Fruit fly (Drosophila melanogaster): ENCODE results near the gene eRF1.

The eRF1 gene

DNA sequence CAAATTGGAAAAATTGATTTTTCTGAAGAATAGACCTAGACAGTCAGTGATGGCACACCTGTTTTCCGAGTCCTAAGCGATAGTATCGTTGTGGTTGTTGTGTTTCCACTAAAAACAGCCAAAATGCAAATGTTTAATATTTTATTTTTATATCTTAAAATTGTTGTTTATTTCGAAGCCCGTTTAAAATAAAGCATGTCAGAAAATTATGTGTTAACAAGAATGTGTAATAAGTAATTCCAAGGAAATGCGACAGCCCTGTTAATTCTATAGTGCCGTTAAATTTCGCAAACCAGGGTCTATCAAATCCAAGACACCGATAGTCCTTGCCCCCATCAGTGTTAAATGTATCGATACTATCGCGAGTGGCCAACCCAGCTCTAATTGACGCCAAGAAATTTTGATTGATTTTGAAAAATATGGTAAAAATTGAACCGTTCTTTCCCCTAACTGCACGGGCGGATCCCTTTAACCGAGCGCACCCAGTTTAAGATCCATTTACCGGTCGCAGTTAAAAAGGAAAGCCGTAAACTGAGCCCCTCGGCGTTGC is 46.0 kb upstream of the eRF1 start, which contains the start of gene Pex23 (continued):
- TF ChIP-seq CG33557 (GFP tag; optimal IDR thresholded peaks at IDR 0.05): peak; percentile 45
- TF ChIP-seq HmgD (GFP tag; optimal IDR thresholded peaks at IDR 0.05): peak; percentile 49
- TF ChIP-seq lola (GFP tag; optimal IDR thresholded peaks at IDR 0.05): peak in 1 of 3 experiments; percentile 80
- peak; percentile 77; the same call in 1 of the 2 replicates for TF ChIP-seq ranshi (GFP tag; IDR thresholded peaks at IDR 0.05)
- peak; percentile 77 for TF ChIP-seq Dip3 (GFP tag; optimal IDR thresholded peaks at IDR 0.05)
- TF ChIP-seq CG9932 (GFP tag; IDR thresholded peaks at IDR 0.05): peak; percentile 93
- TF ChIP-seq CG7357 (GFP tag; IDR thresholded peaks at IDR 0.05): peak; percentile 95
- peak; percentile 68 for TF ChIP-seq Oli (tag; optimal IDR thresholded peaks at IDR 0.05)
- peak; percentile 65 for TF ChIP-seq vfl (GFP tag; optimal IDR thresholded peaks at IDR 0.05)
- TF ChIP-seq CG7556 (GFP tag; optimal IDR thresholded peaks at IDR 0.05): peak; percentile 69
- TF ChIP-seq CG9797 (GFP tag; optimal IDR thresholded peaks at IDR 0.05): peak; percentile 53
- TF ChIP-seq CG5953 (GFP tag; IDR thresholded peaks at IDR 0.05): peak; percentile 83
- TF ChIP-seq Fer2 (tag; optimal IDR thresholded peaks at IDR 0.05): peak; percentile 60
- peak; percentile 80 for TF ChIP-seq CG14014 (GFP tag; IDR thresholded peaks at IDR 0.05)
- TF ChIP-seq slp2 (GFP tag; optimal IDR thresholded peaks at IDR 0.05): peak; percentile 30
- TF ChIP-seq CG18476 (GFP tag; optimal IDR thresholded peaks at IDR 0.05): peak; percentile 72
- peak; percentile 72 for TF ChIP-seq Camta (GFP tag; optimal IDR thresholded peaks at IDR 0.05)
- peak; percentile 14 for TF ChIP-seq CG10274 (GFP tag; optimal IDR thresholded peaks at IDR 0.05)
- TF ChIP-seq TFAM (GFP tag; optimal IDR thresholded peaks at IDR 0.05): no peak
- peak; percentile 68 for TF ChIP-seq CG12104 (GFP tag; optimal IDR thresholded peaks at IDR 0.05)
- no peak for TF ChIP-seq CG12769 (tag; optimal IDR thresholded peaks at IDR 0.05)
- TF ChIP-seq bab2 (GFP tag; optimal IDR thresholded peaks at IDR 0.05): peak; percentile 64
- TF ChIP-seq zen2 (GFP tag; IDR thresholded peaks at IDR 0.05; ENCODE audit: partially characterized antibody): peak; percentile 88
- TF ChIP-seq gcm (GFP tag; optimal IDR thresholded peaks at IDR 0.05): peak; percentile 77
- TF ChIP-seq sisA (GFP tag; IDR thresholded peaks at IDR 0.05): peak; percentile 81
- peak; percentile 89 for TF ChIP-seq phol (tag; optimal IDR thresholded peaks at IDR 0.05)
- peak; percentile 90 for TF ChIP-seq tna (GFP tag; IDR thresholded peaks at IDR 0.05; ENCODE audit: partially characterized antibody)
- TF ChIP-seq toy (GFP tag; IDR thresholded peaks at IDR 0.05): no peak
- TF ChIP-seq CG11456 (GFP tag; IDR thresholded peaks at IDR 0.05): peak; percentile 80
- TF ChIP-seq CG14050 (GFP tag; IDR thresholded peaks at IDR 0.05): peak; percentile 69
- peak; percentile 46 for TF ChIP-seq Adf1 (GFP tag; IDR thresholded peaks at IDR 0.05)
- peak; percentile 9 for TF ChIP-seq CG6654 (GFP tag; optimal IDR thresholded peaks at IDR 0.05)
- peak; percentile 82 for TF ChIP-seq CG14441 (GFP tag; IDR thresholded peaks at IDR 0.05)
- peak; percentile 88 for TF ChIP-seq Hr3 (GFP tag; optimal IDR thresholded peaks at IDR 0.05)
- TF ChIP-seq CG8478 (optimal IDR thresholded peaks at IDR 0.05): no peak
- peak; percentile 60 for TF ChIP-seq CG9437 (GFP tag; optimal IDR thresholded peaks at IDR 0.05)
- no peak for TF ChIP-seq D (optimal IDR thresholded peaks at IDR 0.05)
- peak; percentile 60 for TF ChIP-seq D (GFP tag; optimal IDR thresholded peaks at IDR 0.05)
- peak; percentile 86 for TF ChIP-seq CG15601 (tag; optimal IDR thresholded peaks at IDR 0.05)
- TF ChIP-seq CG6175 (GFP tag; IDR thresholded peaks at IDR 0.05): peak; percentile 43; the same call in 1 of the 3 replicates
- peak; percentile 69 for TF ChIP-seq CG10979 (tag; optimal IDR thresholded peaks at IDR 0.05)
- peak; percentile 81 for TF ChIP-seq pzg (GFP tag; optimal IDR thresholded peaks at IDR 0.05)
- no peak for TF ChIP-seq gsb-n (tag; optimal IDR thresholded peaks at IDR 0.05)
- TF ChIP-seq lbe (GFP tag; optimal IDR thresholded peaks at IDR 0.05): peak; percentile 81
- peak; percentile 79 for TF ChIP-seq Ssrp (tag; optimal IDR thresholded peaks at IDR 0.05)
- no peak for TF ChIP-seq Kr (GFP tag; optimal IDR thresholded peaks at IDR 0.05)
- peak; percentile 21 for TF ChIP-seq Side (GFP tag; optimal IDR thresholded peaks at IDR 0.05)
- TF ChIP-seq CG17359 (tag; optimal IDR thresholded peaks at IDR 0.05): peak; percentile 82
- 0 out of 2 replicates have a peak, but pooled peaks have one; percentile 16 for TF ChIP-seq CG43689 (GFP tag; IDR thresholded peaks at IDR 0.05)
- peak; percentile 91 for TF ChIP-seq CG14710 (tag; optimal IDR thresholded peaks at IDR 0.05)
- TF ChIP-seq zfh2 (GFP tag; optimal IDR thresholded peaks at IDR 0.05): peak; percentile 79

Data from whole organism, embryonic.